Worm (Caenorhabditis elegans): ENCODE measurements around the gene srh-229.

DNA sequence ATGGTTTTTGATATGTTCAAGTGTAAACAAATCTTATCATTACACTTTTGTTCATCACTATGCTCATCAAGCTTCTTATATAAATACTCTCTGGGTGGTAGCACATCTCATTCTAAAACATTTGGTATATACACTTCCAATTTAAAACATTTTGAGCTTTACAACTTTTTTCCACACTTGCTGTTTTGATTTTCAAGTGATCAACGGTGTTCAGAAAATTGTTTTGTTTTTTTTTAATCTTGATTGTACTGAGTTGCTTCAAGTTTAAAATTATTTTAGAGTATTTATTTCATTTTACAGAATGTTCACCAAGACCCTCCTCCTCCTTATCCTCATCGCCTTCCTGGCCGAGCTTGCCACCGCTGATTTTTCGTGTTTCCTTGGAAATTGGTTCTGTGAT lies 24.6 kb upstream of the srh-229 start, which contains the start of gene C54F6.5:
- TF ChIP-seq ztf-23 (GFP tag; IDR thresholded peaks at IDR 0.05) (no peak), ztf-29 (GFP tag; IDR thresholded peaks at IDR 0.05) (no peak), med-1 (GFP tag; optimal IDR thresholded peaks at IDR 0.05; ENCODE audit: insufficient read depth) (no peak), cog-1 (tag; optimal IDR thresholded peaks at IDR 0.05) (no peak), tab-1 (GFP tag; IDR thresholded peaks at IDR 0.05) (no peak), klf-2 (GFP tag; conservative IDR thresholded peaks at IDR 0.05) (no peak), T22C8.4 (GFP tag; IDR thresholded peaks at IDR 0.05) (no peak), flt-1 (GFP tag; IDR thresholded peaks at IDR 0.05) (no peak)
